Worm (Caenorhabditis elegans): ENCODE results near the gene penr-1.

Gene penr-1

ce11 chrV:5239903-5240302 is 29.4 kb upstream of the penr-1 start, which contains the start of gene B0238.15:
B0238.15 (plus strand) TSS chrV:5240203.
- TF ChIP-seq tra-4 (tag; optimal IDR thresholded peaks at IDR 0.05): no peak
- no peak for TF ChIP-seq hmbx-1 (tag; optimal IDR thresholded peaks at IDR 0.05)
- no peak for TF ChIP-seq sea-1 (GFP tag; conservative IDR thresholded peaks at IDR 0.05)
- TF ChIP-seq tbx-11 (GFP tag; IDR thresholded peaks at IDR 0.05): no peak
- no peak for TF ChIP-seq ceh-36 (tag; optimal IDR thresholded peaks at IDR 0.05)
- TF ChIP-seq flt-1 (GFP tag; IDR thresholded peaks at IDR 0.05): no peak
- no peak for TF ChIP-seq F13C5.2 (tag; optimal IDR thresholded peaks at IDR 0.05)
- TF ChIP-seq scrt-1 (GFP tag; IDR thresholded peaks at IDR 0.05): no peak
- no peak for TF ChIP-seq hnd-1 (tag; optimal IDR thresholded peaks at IDR 0.05)
- no peak for TF ChIP-seq hmg-4 (GFP tag; optimal IDR thresholded peaks at IDR 0.05)
- TF ChIP-seq ets-7 (tag; optimal IDR thresholded peaks at IDR 0.05): no peak
- TF ChIP-seq B0310.2 (tag; optimal IDR thresholded peaks at IDR 0.05): no peak
- TF ChIP-seq tbx-37 (GFP tag; conservative IDR thresholded peaks at IDR 0.05): no peak
- TF ChIP-seq ama-1 (optimal IDR thresholded peaks at IDR 0.05): no peak
- no peak for TF ChIP-seq aly-1 (tag; optimal IDR thresholded peaks at IDR 0.05)
- TF ChIP-seq pes-1 (GFP tag; IDR thresholded peaks at IDR 0.05): no peak
- TF ChIP-seq ceh-13 (GFP tag; optimal IDR thresholded peaks at IDR 0.05): no peak

ce11 chrV:5243036-5243435 is 26.2 kb upstream of the penr-1 start, which contains the start of gene cest-35.1:
cest-35.1 (minus strand) TSS chrV:5243136.
- TF ChIP-seq ama-1 (optimal IDR thresholded peaks at IDR 0.05) (no peak), aly-1 (tag; optimal IDR thresholded peaks at IDR 0.05) (no peak), sea-1 (GFP tag; conservative IDR thresholded peaks at IDR 0.05) (no peak), ceh-36 (tag; optimal IDR thresholded peaks at IDR 0.05) (no peak), hmg-4 (GFP tag; optimal IDR thresholded peaks at IDR 0.05) (no peak), flt-1 (GFP tag; IDR thresholded peaks at IDR 0.05) (no peak), B0310.2 (tag; optimal IDR thresholded peaks at IDR 0.05) (no peak)

- no peak for TF ChIP-seq tbx-11 (GFP tag; IDR thresholded peaks at IDR 0.05)
- no peak for TF ChIP-seq pes-1 (GFP tag; IDR thresholded peaks at IDR 0.05)
- TF ChIP-seq flt-1 (GFP tag; IDR thresholded peaks at IDR 0.05): no peak
- TF ChIP-seq hnd-1 (tag; optimal IDR thresholded peaks at IDR 0.05): no peak
- no peak for TF ChIP-seq ets-7 (tag; optimal IDR thresholded peaks at IDR 0.05)
- TF ChIP-seq hmbx-1 (tag; optimal IDR thresholded peaks at IDR 0.05): no peak
- no peak for TF ChIP-seq ceh-13 (GFP tag; optimal IDR thresholded peaks at IDR 0.05)
- no peak for TF ChIP-seq aly-1 (tag; optimal IDR thresholded peaks at IDR 0.05)
- TF ChIP-seq hmg-4 (GFP tag; optimal IDR thresholded peaks at IDR 0.05): no peak
- TF ChIP-seq ceh-36 (tag; optimal IDR thresholded peaks at IDR 0.05): no peak
- no peak for TF ChIP-seq sea-1 (GFP tag; conservative IDR thresholded peaks at IDR 0.05)
- TF ChIP-seq F13C5.2 (tag; optimal IDR thresholded peaks at IDR 0.05): no peak
- no peak for TF ChIP-seq scrt-1 (GFP tag; IDR thresholded peaks at IDR 0.05)
- TF ChIP-seq B0310.2 (tag; optimal IDR thresholded peaks at IDR 0.05): no peak
Measured at ce11 chrV:5252016-5252415, 17.3 kb upstream of the penr-1 start, which contains the start of gene srt-68. srt-68 (minus strand) TSS chrV:5252116.

- TF ChIP-seq tbx-11 (GFP tag; IDR thresholded peaks at IDR 0.05) (no peak), ets-7 (tag; optimal IDR thresholded peaks at IDR 0.05) (no peak), hmg-4 (GFP tag; optimal IDR thresholded peaks at IDR 0.05) (no peak), pes-1 (GFP tag; IDR thresholded peaks at IDR 0.05) (no peak), F13C5.2 (tag; optimal IDR thresholded peaks at IDR 0.05) (no peak), tra-4 (tag; optimal IDR thresholded peaks at IDR 0.05) (no peak), flt-1 (GFP tag; IDR thresholded peaks at IDR 0.05) (no peak), scrt-1 (GFP tag; IDR thresholded peaks at IDR 0.05) (no peak)
Measured at ce11 chrV:5257358-5257757, 11.9 kb upstream of the penr-1 start, which contains the start of gene srt-67. srt-67 (minus strand) TSS chrV:5257458.

ce11 chrV:5259448-5259847 is 9.8 kb upstream of the penr-1 start, which contains the start of gene srt-70:
srt-70 (minus strand) TSS chrV:5259548.
- TF ChIP-seq tbx-11 (GFP tag; IDR thresholded peaks at IDR 0.05) (no peak), F13C5.2 (tag; optimal IDR thresholded peaks at IDR 0.05) (no peak), ceh-36 (tag; optimal IDR thresholded peaks at IDR 0.05) (no peak), tbx-37 (GFP tag; conservative IDR thresholded peaks at IDR 0.05) (no peak), sea-1 (GFP tag; conservative IDR thresholded peaks at IDR 0.05) (no peak)

- no peak for TF ChIP-seq B0310.2 (tag; optimal IDR thresholded peaks at IDR 0.05)
- TF ChIP-seq flt-1 (GFP tag; IDR thresholded peaks at IDR 0.05): no peak
- TF ChIP-seq pes-1 (GFP tag; IDR thresholded peaks at IDR 0.05): no peak
- TF ChIP-seq sea-1 (GFP tag; conservative IDR thresholded peaks at IDR 0.05): no peak
- no peak for TF ChIP-seq tbx-37 (GFP tag; conservative IDR thresholded peaks at IDR 0.05)
- TF ChIP-seq ceh-13 (GFP tag; optimal IDR thresholded peaks at IDR 0.05): no peak
- TF ChIP-seq ceh-36 (tag; optimal IDR thresholded peaks at IDR 0.05): no peak
- no peak for TF ChIP-seq ama-1 (optimal IDR thresholded peaks at IDR 0.05)
- no peak for TF ChIP-seq tbx-11 (GFP tag; IDR thresholded peaks at IDR 0.05)
- no peak for TF ChIP-seq ets-7 (tag; optimal IDR thresholded peaks at IDR 0.05)
- no peak for TF ChIP-seq hmbx-1 (tag; optimal IDR thresholded peaks at IDR 0.05)
- TF ChIP-seq scrt-1 (GFP tag; IDR thresholded peaks at IDR 0.05): no peak
- no peak for TF ChIP-seq aly-1 (tag; optimal IDR thresholded peaks at IDR 0.05)
Measured at ce11 chrV:5262999-5263398, 6.3 kb upstream of the penr-1 start, which contains the start of gene cest-30. cest-30 (minus strand) TSS chrV:5263099.

ce11 chrV:5265581-5265980 is 3.7 kb upstream of the penr-1 start, which contains the start of the genes srt-69 and B0238.12:
srt-69 (minus strand) TSS chrV:5265681.
B0238.12 (plus strand) TSS chrV:5265844.
- no peak for TF ChIP-seq hmg-4 (GFP tag; optimal IDR thresholded peaks at IDR 0.05)

- TF ChIP-seq ceh-13 (GFP tag; optimal IDR thresholded peaks at IDR 0.05) (no peak), scrt-1 (GFP tag; IDR thresholded peaks at IDR 0.05) (no peak), ceh-36 (tag; optimal IDR thresholded peaks at IDR 0.05) (no peak), B0310.2 (tag; optimal IDR thresholded peaks at IDR 0.05) (no peak), tbx-11 (GFP tag; IDR thresholded peaks at IDR 0.05) (no peak), hmbx-1 (tag; optimal IDR thresholded peaks at IDR 0.05) (no peak), hmg-4 (GFP tag; optimal IDR thresholded peaks at IDR 0.05) (no peak), F13C5.2 (tag; optimal IDR thresholded peaks at IDR 0.05) (no peak), aly-1 (tag; optimal IDR thresholded peaks at IDR 0.05) (no peak), tbx-37 (GFP tag; conservative IDR thresholded peaks at IDR 0.05) (no peak), ama-1 (optimal IDR thresholded peaks at IDR 0.05) (no peak), ets-7 (tag; optimal IDR thresholded peaks at IDR 0.05) (no peak), pes-1 (GFP tag; IDR thresholded peaks at IDR 0.05) (no peak), tra-4 (tag; optimal IDR thresholded peaks at IDR 0.05) (no peak), flt-1 (GFP tag; IDR thresholded peaks at IDR 0.05) (no peak), sea-1 (GFP tag; conservative IDR thresholded peaks at IDR 0.05) (no peak)
Measured at ce11 chrV:5271487-5271886, 2.2 kb downstream of the penr-1 start.

Measured in whole organism, early embryonic.